Worm (Caenorhabditis elegans): ENCODE results near the gene wrt-9.

DNA sequence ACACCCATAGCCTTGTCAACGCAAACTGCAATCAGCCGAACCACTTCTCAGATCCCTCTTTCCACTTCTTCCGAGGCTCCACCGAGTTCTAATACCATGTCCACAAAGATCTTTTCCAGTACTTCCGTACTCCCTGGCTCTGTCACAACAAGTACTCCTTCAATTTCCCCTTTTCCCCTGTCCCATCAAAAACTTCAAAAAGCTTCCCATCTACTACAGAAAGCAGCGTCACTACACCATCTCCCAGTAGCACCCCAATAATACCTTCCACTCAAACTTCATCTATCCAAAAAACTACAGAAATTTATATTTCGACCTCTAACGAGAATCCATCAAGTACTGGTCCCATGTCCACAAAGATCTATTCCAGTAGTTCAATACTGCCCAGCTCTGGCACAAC is 19.5 kb upstream of the wrt-9 start:
- TF ChIP-seq nhr-23 (tag; optimal IDR thresholded peaks at IDR 0.05) (no peak), ztf-11 (tag; optimal IDR thresholded peaks at IDR 0.05) (no peak)

All from whole organism, L3 larva.